Worm (Caenorhabditis elegans) whole organism, L4/young adult: ENCODE results near the gene F58B4.3.

Source experiments
- W03F9.2 ChIP-seq: fragments of 150-350 bp; optimal IDR thresholded peaks from 2 replicates; lab custom pipeline; 2014; ENCODE audit warnings: missing biosample characterization, missing genetic modification characterization
- dao-5 ChIP-seq: sonication (generic microtip); optimal IDR thresholded peaks from 2 replicates; lab custom pipeline; 2016; ENCODE audit warnings: missing genotype, missing genetic modification characterization, moderate library complexity, missing compliant biosample characterization

- TF ChIP-seq dao-5 (tag; lab: Kevin White, UChicago), result no peak
- no peak for TF ChIP-seq W03F9.2
Observed at ce11 chrV:10901125-10901524, 28.5 kb upstream of the F58B4.3 start, which contains the start of gene spp-16.
